Fruit fly (Drosophila melanogaster) whole organism, adult: ENCODE measurements around the gene slif.

Experiments
- CG14711 ChIP-seq: fragments of 200-800 bp; sonication (Bioruptor generic); optimal IDR thresholded peaks from 2 replicates; lab custom pipeline; 2018; ENCODE audit warnings: missing biosample characterization, mild to moderate bottlenecking, missing genetic modification characterization, moderate library complexity
- CG1620 ChIP-seq: fragments of 200-800 bp; sonication (Bioruptor generic); optimal IDR thresholded peaks from 2 replicates; lab custom pipeline; 2016; ENCODE audit warnings: missing biosample characterization, missing genetic modification characterization
- CG33017 ChIP-seq: fragments of 200-800 bp; sonication (Bioruptor generic); optimal IDR thresholded peaks from 2 replicates; lab custom pipeline; 2018; ENCODE audit warnings: missing biosample characterization, mild to moderate bottlenecking, missing genetic modification characterization, moderate library complexity
- CG5204 ChIP-seq: fragments of 200-800 bp; sonication (Bioruptor generic); optimal IDR thresholded peaks from 2 replicates; lab custom pipeline; 2016; ENCODE audit warnings: missing biosample characterization, missing genetic modification characterization
- CG7045 ChIP-seq: fragments of 200-800 bp; sonication (Bioruptor generic); optimal IDR thresholded peaks from 2 replicates; lab custom pipeline; 2017; ENCODE audit warnings: missing biosample characterization, mild to moderate bottlenecking, missing genetic modification characterization
- Crg-1 ChIP-seq: fragments of 200-800 bp; sonication (Bioruptor generic); optimal IDR thresholded peaks from 2 replicates; lab custom pipeline; 2016; ENCODE audit warnings: missing biosample characterization, missing genetic modification characterization
- Mnt ChIP-seq: fragments of 200-800 bp; sonication (Bioruptor generic); optimal IDR thresholded peaks from 2 replicates; lab custom pipeline; 2016; ENCODE audit warnings: missing biosample characterization, mild to moderate bottlenecking, missing genetic modification characterization
- bab1 ChIP-seq: fragments of 200-800 bp; sonication (Bioruptor generic); optimal IDR thresholded peaks from 3 replicates; lab custom pipeline; 2019; ENCODE audit warnings: missing biosample characterization, mild to moderate bottlenecking, missing genetic modification characterization, moderate library complexity
- cnc ChIP-seq, 2 experiments: fragments of >200 bp; optimal IDR thresholded peaks; 2 replicates each; lab custom pipeline; 2017
- toe ChIP-seq: fragments of 200-800 bp; sonication (Bioruptor generic); optimal IDR thresholded peaks from 2 replicates; lab custom pipeline; 2016; ENCODE audit warnings: missing biosample characterization, missing genetic modification characterization

DNA sequence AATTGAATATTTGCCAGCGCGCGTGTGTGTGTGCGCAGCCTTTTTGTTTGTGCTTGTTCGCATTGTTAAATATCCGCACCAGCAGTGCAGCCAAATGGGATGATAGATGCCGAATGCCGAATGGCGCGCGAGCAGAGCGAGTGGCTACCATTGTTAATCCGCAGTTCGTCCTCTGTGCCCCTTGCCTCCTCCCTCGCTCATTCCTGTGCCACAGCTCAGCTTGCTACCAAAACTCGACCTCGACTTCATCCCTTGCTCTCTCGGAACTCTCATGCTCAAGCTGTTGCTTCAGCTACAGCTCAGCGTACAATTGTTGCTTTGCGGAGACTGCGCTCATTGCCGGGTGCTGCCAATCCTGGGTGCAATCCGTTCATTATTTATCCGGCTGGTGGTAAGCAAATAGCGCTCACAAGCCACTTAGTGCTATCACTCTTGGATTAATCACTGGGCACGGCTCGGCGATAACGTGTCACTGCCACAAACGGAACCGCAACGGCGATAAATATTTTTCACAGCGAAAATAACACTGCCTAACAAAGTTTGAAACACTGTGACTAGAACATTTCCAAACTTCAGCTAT is 28.6 kb downstream of the slif start:
- TF ChIP-seq Crg-1 (GFP tag; lab: Kevin White, UChicago) (no peak), CG7045 (no peak), bab1 (no peak), toe (GFP tag; lab: Kevin White, UChicago) (no peak), CG14711 (tag; lab: Kevin White, UChicago) (no peak), CG1620 (GFP tag; lab: Kevin White, UChicago) (no peak), Mnt (no peak), cnc (optimal IDR thresholded peaks at IDR 0.05; lab: Kevin White, UChicago) (no peak), CG33017 (tag; lab: Kevin White, UChicago) (no peak), CG5204 (GFP tag; lab: Kevin White, UChicago) (no peak)
